Worm (Caenorhabditis elegans) whole organism, L1 larva: Measurements from ENCODE around the gene plk-3.

Source experiments
- C34B4.2 ChIP-seq: sonication (generic microtip); optimal IDR thresholded peaks from 2 replicates; lab custom pipeline; 2017; ENCODE audit warnings: mild to moderate bottlenecking, missing genetic modification characterization, missing compliant biosample characterization
- alr-1 ChIP-seq: fragments of 200-800 bp; sonication (Bioruptor generic); optimal IDR thresholded peaks from 2 replicates; lab custom pipeline; 2018; ENCODE audit warnings: borderline replicate concordance, mild to moderate bottlenecking, missing genetic modification characterization, missing compliant biosample characterization
- blmp-1 ChIP-seq: fragments of 150-350 bp; optimal IDR thresholded peaks from 2 replicates; lab custom pipeline; 2014; ENCODE audit warnings: missing biosample characterization, missing genetic modification characterization
- ceh-8 ChIP-seq: fragments of 200-800 bp; sonication (Bioruptor generic); optimal IDR thresholded peaks from 2 replicates; lab custom pipeline; 2018; ENCODE audit warnings: mild to moderate bottlenecking, missing genetic modification characterization, moderate library complexity, missing compliant biosample characterization
- ceh-82 ChIP-seq, 3 experiments: fragments of 150-350 bp in 1 of 3; sonication (generic microtip) in 2 of 3; optimal IDR thresholded peaks; 2 replicates each; lab custom pipeline; 2014 to 2017; ENCODE audit warnings: missing biosample characterization in 3 of 3, missing genetic modification characterization in 3 of 3
- ceh-90 ChIP-seq: sonication (generic microtip); optimal IDR thresholded peaks from 2 replicates; lab custom pipeline; 2016; ENCODE audit warnings: missing genetic modification characterization, missing compliant biosample characterization
- ces-1 ChIP-seq: fragments of 150-350 bp; optimal IDR thresholded peaks from 2 replicates; lab custom pipeline; 2014; ENCODE audit warnings: missing biosample characterization, missing genetic modification reagents, missing genetic modification characterization
- dpl-1 ChIP-seq, 3 experiments: fragments of 150-350 bp in 2 of 3; sonication (generic microtip) in 1 of 3; optimal IDR thresholded peaks; 2 replicates each; lab custom pipeline; 2014 to 2017; ENCODE audit warnings: missing biosample characterization in 3 of 3, missing genetic modification characterization in 3 of 3, missing genetic modification reagents in 3 of 3
- dsc-1 ChIP-seq: sonication (generic microtip); optimal IDR thresholded peaks from 2 replicates; lab custom pipeline; 2016; ENCODE audit warnings: mild to moderate bottlenecking, missing genetic modification characterization, missing compliant biosample characterization
- egl-27 ChIP-seq, 2 experiments: fragments of 150-350 bp in 1 of 2; sonication (generic microtip); optimal IDR thresholded peaks; 3 replicates each; lab custom pipeline; 2017 to 2018; ENCODE audit warnings: missing biosample characterization in 2 of 2, missing genetic modification characterization in 2 of 2, missing genetic modification reagents in 2 of 2
- elt-3 ChIP-seq, 6 experiments: fragments of 150-350 bp in 1 of 6; sonication (generic microtip); optimal IDR thresholded peaks; 2 replicates each; lab custom pipeline; 2017 to 2018; ENCODE audit warnings: missing biosample characterization in 6 of 6, missing genetic modification characterization in 6 of 6, inconsistent platforms in 1 of 6
- fkh-10 ChIP-seq: sonication (generic microtip); optimal IDR thresholded peaks from 2 replicates; lab custom pipeline; 2017; ENCODE audit warnings: missing biosample characterization, missing genetic modification reagents, missing genetic modification characterization
- fkh-4 ChIP-seq: sonication (generic microtip); optimal IDR thresholded peaks from 2 replicates; lab custom pipeline; 2016; ENCODE audit warnings: missing compliant biosample characterization, missing genetic modification characterization, borderline replicate concordance
- fkh-8 ChIP-seq: sonication (generic microtip); optimal IDR thresholded peaks from 2 replicates; lab custom pipeline; 2016; ENCODE audit warnings: mild to moderate bottlenecking, missing genetic modification characterization, missing compliant biosample characterization
- fos-1 ChIP-seq: fragments of 150-350 bp; optimal IDR thresholded peaks from 2 replicates; lab custom pipeline; 2014; ENCODE audit warnings: missing biosample characterization, missing genetic modification characterization
- grh-1 ChIP-seq: fragments of 200-800 bp; sonication (Bioruptor generic); IDR thresholded peaks from 2 replicates; pipeline ENCODE4 v1.3.6; 2022; ENCODE audit warnings: missing genetic modification reagents, missing genetic modification characterization, missing compliant biosample characterization
- hlh-4 ChIP-seq: sonication (generic microtip); optimal IDR thresholded peaks from 2 replicates; lab custom pipeline; 2016; ENCODE audit warnings: mild to moderate bottlenecking, missing genetic modification characterization, missing compliant biosample characterization
- hpl-2 ChIP-seq: fragments of 150-350 bp; optimal IDR thresholded peaks from 2 replicates; lab custom pipeline; 2014; ENCODE audit warnings: missing biosample characterization, missing genetic modification reagents, missing genetic modification characterization
- irx-1 ChIP-seq: sonication (generic microtip); optimal IDR thresholded peaks from 2 replicates; lab custom pipeline; 2016; ENCODE audit warnings: missing genetic modification characterization, missing compliant biosample characterization
- isw-1 ChIP-seq: fragments of 200-800 bp; sonication (Bioruptor generic); IDR thresholded peaks from 2 replicates; pipeline ENCODE4 v1.3.6; 2022; ENCODE audit warnings: missing genetic modification characterization, missing compliant biosample characterization
- jun-1 ChIP-seq: fragments of 150-350 bp; optimal IDR thresholded peaks from 2 replicates; lab custom pipeline; 2014; ENCODE audit warnings: missing biosample characterization, missing genetic modification reagents, missing genetic modification characterization
- lin-14 ChIP-seq: fragments of 200-800 bp; sonication (Bioruptor generic); optimal IDR thresholded peaks from 2 replicates; lab custom pipeline; 2018; ENCODE audit warnings: mild to moderate bottlenecking, missing genetic modification characterization, moderate library complexity, missing compliant biosample characterization
- lin-39 ChIP-seq: fragments of 150-350 bp; optimal IDR thresholded peaks from 2 replicates; lab custom pipeline; 2014; ENCODE audit warnings: missing biosample characterization, missing genetic modification reagents, missing genetic modification characterization
- lir-3 ChIP-seq: sonication (generic microtip); optimal IDR thresholded peaks from 2 replicates; lab custom pipeline; 2016; ENCODE audit warnings: mild to moderate bottlenecking, missing genetic modification characterization, moderate library complexity, missing compliant biosample characterization; ENCODE audit not compliant: poor library complexity
- nhr-11 ChIP-seq: fragments of 150-350 bp; optimal IDR thresholded peaks from 2 replicates; lab custom pipeline; 2014; ENCODE audit warnings: missing biosample characterization, missing genetic modification characterization
- nhr-71 ChIP-seq: sonication (generic microtip); optimal IDR thresholded peaks from 2 replicates; lab custom pipeline; 2016; ENCODE audit warnings: mild to moderate bottlenecking, missing genetic modification characterization, moderate library complexity, missing compliant biosample characterization
- nhr-77 ChIP-seq: fragments of 150-350 bp; optimal IDR thresholded peaks from 2 replicates; lab custom pipeline; 2014; ENCODE audit warnings: missing biosample characterization, missing genetic modification characterization
- nhr-85 ChIP-seq: sonication (generic microtip); peaks from one replicate; lab custom pipeline; 2016; ENCODE audit warnings: missing genetic modification characterization, inconsistent platforms, missing compliant biosample characterization
- nhr-90 ChIP-seq: sonication (generic microtip); optimal IDR thresholded peaks from 2 replicates; lab custom pipeline; 2016; ENCODE audit warnings: mild to moderate bottlenecking, missing genetic modification characterization, missing compliant biosample characterization; ENCODE audit not compliant: poor library complexity
- pax-3 ChIP-seq: fragments of 200-800 bp; sonication (Bioruptor generic); optimal IDR thresholded peaks from 2 replicates; lab custom pipeline; 2018; ENCODE audit warnings: mild to moderate bottlenecking, missing genetic modification characterization, moderate library complexity, missing compliant biosample characterization
- rnt-1 ChIP-seq: sonication (generic microtip); optimal IDR thresholded peaks from 2 replicates; lab custom pipeline; 2016; ENCODE audit warnings: mild to moderate bottlenecking, missing genetic modification characterization, moderate library complexity, missing compliant biosample characterization
- snpc-4 ChIP-seq: fragments of 150-350 bp; optimal IDR thresholded peaks from 2 replicates; lab custom pipeline; 2014; ENCODE audit warnings: missing biosample characterization, missing genetic modification characterization
- snu-23 ChIP-seq: sonication (generic microtip); optimal IDR thresholded peaks from 2 replicates; lab custom pipeline; 2016; ENCODE audit warnings: missing genetic modification characterization, missing compliant biosample characterization
- sptf-1 ChIP-seq: fragments of 150-350 bp; optimal IDR thresholded peaks from 2 replicates; lab custom pipeline; 2014; ENCODE audit warnings: missing biosample characterization, missing genetic modification characterization
- sup-37 ChIP-seq: fragments of 200-800 bp; sonication (Bioruptor generic); optimal IDR thresholded peaks from 2 replicates; lab custom pipeline; 2018; ENCODE audit warnings: mild to moderate bottlenecking, missing genetic modification characterization, missing compliant biosample characterization
- swsn-7 ChIP-seq: sonication (generic microtip); optimal IDR thresholded peaks from 2 replicates; lab custom pipeline; 2016; ENCODE audit warnings: missing genetic modification characterization, missing compliant biosample characterization
- unc-130 ChIP-seq: fragments of 150-350 bp; optimal IDR thresholded peaks from 2 replicates; lab custom pipeline; 2017; ENCODE audit warnings: missing biosample characterization, missing genetic modification characterization, inconsistent platforms
- unc-62 ChIP-seq: fragments of 150-350 bp; optimal IDR thresholded peaks from 2 replicates; lab custom pipeline; 2014; ENCODE audit warnings: missing biosample characterization, missing genetic modification reagents, missing genetic modification characterization
- xbp-1 ChIP-seq: sonication (generic microtip); optimal IDR thresholded peaks from 2 replicates; lab custom pipeline; 2016; ENCODE audit warnings: missing genetic modification characterization, missing compliant biosample characterization
- zip-4 ChIP-seq: fragments of 200-800 bp; sonication (Bioruptor generic); optimal IDR thresholded peaks from 2 replicates; lab custom pipeline; 2018; ENCODE audit warnings: mild to moderate bottlenecking, missing genetic modification characterization, moderate library complexity, missing compliant biosample characterization
- ztf-11 ChIP-seq, 2 experiments: sonication (generic microtip); optimal IDR thresholded peaks; 2 replicates each; lab custom pipeline; 2016 to 2017; ENCODE audit warnings: missing genetic modification characterization in 2 of 2, missing biosample characterization in 1 of 2, missing compliant biosample characterization in 1 of 2

The plk-3 gene

DNA sequence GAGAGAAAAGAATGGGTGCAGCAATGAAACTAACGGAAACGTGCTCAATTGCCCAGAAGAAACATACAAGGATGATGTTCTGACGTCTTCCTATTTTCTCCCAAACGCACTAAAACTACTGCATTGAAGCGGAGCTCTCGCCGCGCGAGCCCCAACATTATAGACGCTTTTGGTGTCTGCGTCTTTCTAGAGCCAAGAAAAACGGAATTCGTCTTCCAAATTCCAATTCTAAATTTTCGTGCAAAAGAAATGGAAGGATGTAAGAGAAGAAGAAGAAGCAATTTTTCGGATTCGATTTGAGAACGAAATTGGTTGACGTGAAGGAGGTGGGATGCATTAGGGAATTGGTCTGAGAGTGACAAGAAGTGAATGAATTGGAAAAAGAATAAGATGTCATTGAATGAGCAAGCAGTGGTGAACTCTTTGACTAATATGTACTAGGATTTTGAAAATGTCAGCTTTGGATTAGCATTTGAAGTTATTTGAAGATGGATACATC is 19.3 kb downstream of the plk-3 start:
- TF ChIP-seq unc-130 (no peak), swsn-7 (tag; lab: Kevin White, UChicago) (no peak), rnt-1 (no peak), ceh-8 (GFP tag; lab: Kevin White, UChicago) (peak; percentile 28), fkh-10 (GFP tag; lab: Kevin White, UChicago) (peak; percentile 16), lir-3 (no peak), dpl-1 (GFP tag; optimal IDR thresholded peaks at IDR 0.05; lab: Kevin White, UChicago) (no peak), fkh-8 (tag; lab: Kevin White, UChicago) (peak; percentile 17), snu-23 (GFP tag; lab: Kevin White, UChicago) (no peak), fkh-4 (tag; lab: Kevin White, UChicago) (no peak), ceh-90 (tag; lab: Kevin White, UChicago) (no peak), ztf-11 (tag; optimal IDR thresholded peaks at IDR 0.05; lab: Kevin White, UChicago) (no peak), C34B4.2 (tag; lab: Kevin White, UChicago) (no peak), nhr-11 (tag; lab: Kevin White, UChicago) (no peak), lin-14 (GFP tag; lab: Kevin White, UChicago) (peak; percentile 74), lin-39 (tag; lab: Kevin White, UChicago) (no peak), alr-1 (tag; lab: Kevin White, UChicago) (no peak), unc-62 (GFP tag; lab: Kevin White, UChicago) (no peak), elt-3 (tag; optimal IDR thresholded peaks at IDR 0.05; lab: Kevin White, UChicago) (no peak), isw-1 (0 out of 2 replicates have a peak, but pooled peaks have one; percentile 7), blmp-1 (tag; lab: Kevin White, UChicago) (no peak), nhr-71 (tag; lab: Kevin White, UChicago) (no peak), irx-1 (tag; lab: Kevin White, UChicago) (no peak), sup-37 (GFP tag; lab: Kevin White, UChicago) (no peak), ceh-82 (tag; optimal IDR thresholded peaks at IDR 0.05; lab: Kevin White, UChicago) (peak in 1 of 3 experiments; percentile 36), zip-4 (GFP tag; lab: Kevin White, UChicago) (no peak), jun-1 (tag; lab: Kevin White, UChicago) (no peak), dsc-1 (tag; lab: Kevin White, UChicago) (no peak), fos-1 (tag; lab: Kevin White, UChicago) (no peak), nhr-90 (no peak), xbp-1 (tag; lab: Kevin White, UChicago) (no peak), nhr-85 (tag; lab: Kevin White, UChicago) (no peak), ces-1 (no peak), snpc-4 (tag; lab: Kevin White, UChicago) (no peak), nhr-77 (tag; lab: Kevin White, UChicago) (no peak), hpl-2 (GFP tag; lab: Kevin White, UChicago) (no peak)

DNA sequence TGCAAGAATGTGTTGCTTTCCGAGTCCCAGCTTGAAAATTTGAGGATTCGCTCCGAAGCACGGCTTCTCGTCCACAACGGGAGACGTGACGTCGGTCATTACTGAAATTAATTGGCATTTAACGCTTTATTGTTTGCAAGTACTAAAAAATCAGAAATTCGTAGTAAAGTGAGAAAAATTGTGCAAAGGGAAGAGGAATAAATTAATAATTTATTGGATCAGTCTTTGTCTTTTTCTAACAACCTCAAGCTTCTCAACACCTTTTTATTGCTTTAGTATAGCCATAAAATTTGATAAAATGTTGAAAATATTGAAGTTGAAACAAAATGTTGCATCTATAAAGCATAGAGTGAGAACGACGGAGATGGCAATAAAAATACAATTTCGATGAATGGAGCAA is 21.7 kb downstream of the plk-3 start, which contains the start of gene tes-1:
tes-1 (minus strand) TSS at position 101 of the 400 bp plus-strand sequence.
- TF ChIP-seq egl-27 (tag; optimal IDR thresholded peaks at IDR 0.05; lab: Kevin White, UChicago) (no peak), pax-3 (tag; lab: Kevin White, UChicago) (no peak), sptf-1 (tag; lab: Kevin White, UChicago) (no peak), grh-1 (GFP tag; lab: Robert Waterston, UW) (no peak), nhr-11 (tag; lab: Kevin White, UChicago) (no peak), hlh-4 (tag; lab: Kevin White, UChicago) (no peak), nhr-85 (tag; lab: Kevin White, UChicago) (no peak)
